Worm (Caenorhabditis elegans): ENCODE measurements around the gene let-23.

Gene let-23

DNA sequence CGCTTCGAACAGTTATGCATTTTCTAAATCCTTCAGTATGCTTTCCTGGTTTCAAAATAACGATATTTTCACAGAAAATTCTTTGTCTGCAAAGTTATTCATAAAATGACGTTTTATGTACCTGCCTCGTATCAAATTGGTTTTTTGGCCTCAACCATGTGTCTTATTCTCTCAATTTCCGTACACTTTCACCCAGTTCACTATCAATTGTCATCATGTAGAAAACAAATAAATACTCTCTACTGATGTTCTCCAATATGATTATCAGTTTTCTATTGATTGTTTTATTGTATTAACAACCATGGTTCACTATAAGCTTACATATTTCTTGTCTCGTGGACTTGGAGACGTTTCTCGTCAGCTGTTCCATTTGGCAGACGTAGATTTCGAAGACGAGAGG lies 33.9 kb downstream of the let-23 start, which contains the start of gene gst-13:
TSS of gene gst-13 (plus strand) at position 218 of the 400 bp plus-strand sequence.
- TF ChIP-seq lin-13 (tag; optimal IDR thresholded peaks at IDR 0.05) = no peak

DNA sequence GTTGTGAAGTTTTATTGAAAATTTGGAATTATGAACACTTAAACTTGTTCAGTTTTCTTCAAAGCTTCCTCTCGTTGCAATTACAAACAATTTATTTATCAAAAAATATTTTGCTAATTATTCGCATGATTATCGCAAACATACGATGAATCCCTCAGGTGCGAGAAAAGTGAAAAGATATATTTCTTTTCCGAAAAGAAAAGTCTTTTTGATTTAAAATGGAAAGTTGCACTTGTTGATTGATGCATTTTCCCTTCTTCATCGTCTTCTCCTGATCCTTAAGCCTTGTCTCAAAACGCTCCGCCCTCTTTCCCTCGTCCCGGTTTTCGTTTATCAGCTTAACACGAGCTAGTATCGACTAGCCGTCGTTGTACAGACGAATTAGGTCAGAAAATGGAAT lies 35.2 kb downstream of the let-23 start:
- TF ChIP-seq ham-2 (GFP tag; optimal IDR thresholded peaks at IDR 0.05) = peak; percentile 9
- TF ChIP-seq sem-2 (GFP tag; optimal IDR thresholded peaks at IDR 0.05) = no peak
- peak; percentile 89 for TF ChIP-seq blmp-1 (tag; optimal IDR thresholded peaks at IDR 0.05)
- no peak for TF ChIP-seq M03D4.4 (tag; optimal IDR thresholded peaks at IDR 0.05)

DNA sequence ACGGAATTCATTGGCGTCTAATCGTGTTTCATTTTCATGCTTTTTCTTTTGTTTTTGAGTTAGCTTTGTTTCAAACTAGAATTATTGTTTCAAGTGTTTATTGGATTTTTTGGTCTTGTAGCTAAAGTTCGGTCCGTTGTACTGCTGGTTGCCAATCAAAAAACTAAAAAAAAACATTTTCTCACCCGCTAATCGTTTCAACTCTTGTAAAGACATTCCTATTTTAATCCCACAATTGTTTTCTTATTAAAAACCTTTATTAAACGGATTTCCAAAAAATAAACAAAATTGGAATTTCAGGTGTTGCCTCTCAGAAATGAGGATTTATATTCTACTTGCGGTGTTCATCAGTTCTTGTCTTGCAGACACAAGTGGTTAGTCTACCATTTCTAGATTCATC lies 35.6 kb downstream of the let-23 start, which contains the start of gene T26C5.2:
TSS of gene T26C5.2 (plus strand) at position 301 of the 400 bp plus-strand sequence.
- TF ChIP-seq blmp-1 (tag; optimal IDR thresholded peaks at IDR 0.05) (no peak), mab-5 (tag; optimal IDR thresholded peaks at IDR 0.05) (no peak), cnd-1 (tag; optimal IDR thresholded peaks at IDR 0.05) (no peak), tbx-8 (GFP tag; optimal IDR thresholded peaks at IDR 0.05) (no peak), ceh-43 (GFP tag; optimal IDR thresholded peaks at IDR 0.05) (no peak), unc-62 (GFP tag; optimal IDR thresholded peaks at IDR 0.05) (no peak), lsy-2 (tag; optimal IDR thresholded peaks at IDR 0.05) (no peak), ceh-83 (GFP tag; optimal IDR thresholded peaks at IDR 0.05) (no peak), ces-1 (GFP tag; optimal IDR thresholded peaks at IDR 0.05) (no peak)

DNA sequence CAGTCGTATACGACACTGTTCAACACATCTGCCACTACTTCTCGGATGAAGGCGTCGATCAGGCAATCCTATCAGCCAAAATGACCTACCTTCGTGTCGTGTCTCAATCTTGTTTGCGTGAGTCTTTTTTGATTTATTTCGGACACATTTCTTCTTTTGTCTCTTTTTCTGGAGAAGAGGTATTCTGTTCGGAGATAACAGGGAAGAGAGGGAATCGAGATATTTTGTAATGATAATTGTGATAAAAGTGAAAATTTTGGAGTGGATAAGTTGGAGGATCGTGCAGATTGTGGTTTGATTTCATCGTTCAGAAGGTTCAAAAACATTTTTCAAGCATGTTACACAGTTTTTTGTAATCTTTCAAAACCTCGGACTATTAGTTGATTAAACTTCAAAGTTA lies 36.5 kb downstream of the let-23 start:
- no peak for TF ChIP-seq ceh-43 (GFP tag; optimal IDR thresholded peaks at IDR 0.05)
- no peak for TF ChIP-seq unc-120 (tag; optimal IDR thresholded peaks at IDR 0.05; ENCODE audit: poor library complexity, severe bottlenecking)
- TF ChIP-seq snpc-4 (tag; optimal IDR thresholded peaks at IDR 0.05) = no peak
- no peak for TF ChIP-seq lsy-2 (tag; optimal IDR thresholded peaks at IDR 0.05)
- TF ChIP-seq ces-1 (GFP tag; optimal IDR thresholded peaks at IDR 0.05) = no peak
- TF ChIP-seq nhr-12 (tag; optimal IDR thresholded peaks at IDR 0.05) = no peak
- TF ChIP-seq bed-3 (GFP tag; optimal IDR thresholded peaks at IDR 0.05) = no peak
- no peak for TF ChIP-seq unc-39 (tag; optimal IDR thresholded peaks at IDR 0.05)
- TF ChIP-seq nhr-28 (tag; optimal IDR thresholded peaks at IDR 0.05) = no peak
- no peak for TF ChIP-seq nhr-2 (tag; optimal IDR thresholded peaks at IDR 0.05)
- no peak for TF ChIP-seq hlh-1 (tag; optimal IDR thresholded peaks at IDR 0.05)
- no peak for TF ChIP-seq mls-2 (tag; optimal IDR thresholded peaks at IDR 0.05)
- TF ChIP-seq ceh-83 (GFP tag; optimal IDR thresholded peaks at IDR 0.05) = no peak
- TF ChIP-seq ceh-39 (tag; optimal IDR thresholded peaks at IDR 0.05) = no peak

DNA sequence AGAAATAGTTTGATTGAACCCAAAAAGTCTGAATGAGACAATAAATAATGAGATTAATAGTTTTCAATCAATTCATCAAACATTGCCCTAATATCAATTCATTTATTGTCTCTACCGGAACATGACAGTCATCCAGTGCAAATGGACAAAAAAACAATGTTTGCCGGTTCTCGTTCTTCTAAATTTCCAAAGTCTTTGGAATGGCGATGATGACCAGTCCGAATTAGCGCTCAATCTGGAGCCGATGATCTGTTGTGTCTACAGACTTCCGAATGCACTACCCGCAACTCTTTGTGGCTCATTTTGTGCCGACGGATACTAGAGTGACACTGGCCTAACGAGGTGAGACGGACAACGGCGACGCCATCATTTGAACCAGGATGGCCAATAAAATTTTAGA lies 39.0 kb downstream of the let-23 start, which contains the start of gene T26C5.3:
TSS of gene T26C5.3 (plus strand) at position 301 of the 400 bp plus-strand sequence.
- TF ChIP-seq ztf-11 (tag; optimal IDR thresholded peaks at IDR 0.05) = no peak
- no peak for TF ChIP-seq nhr-76 (tag; optimal IDR thresholded peaks at IDR 0.05)
- no peak for TF ChIP-seq bed-3 (GFP tag; optimal IDR thresholded peaks at IDR 0.05)
- TF ChIP-seq tbx-8 (GFP tag; optimal IDR thresholded peaks at IDR 0.05) = no peak
- no peak for TF ChIP-seq nhr-2 (tag; optimal IDR thresholded peaks at IDR 0.05)
- TF ChIP-seq ceh-83 (GFP tag; optimal IDR thresholded peaks at IDR 0.05) = no peak
- no peak for TF ChIP-seq cnd-1 (tag; optimal IDR thresholded peaks at IDR 0.05)
- TF ChIP-seq snpc-4 (tag; optimal IDR thresholded peaks at IDR 0.05) = no peak
- TF ChIP-seq ham-2 (GFP tag; optimal IDR thresholded peaks at IDR 0.05) = no peak
- no peak for TF ChIP-seq unc-62 (GFP tag; optimal IDR thresholded peaks at IDR 0.05)
- no peak for TF ChIP-seq ceh-43 (GFP tag; optimal IDR thresholded peaks at IDR 0.05)
- no peak for TF ChIP-seq mep-1 (tag; optimal IDR thresholded peaks at IDR 0.05)
- no peak for TF ChIP-seq sptf-1 (tag; optimal IDR thresholded peaks at IDR 0.05)
- no peak for TF ChIP-seq pha-4 (tag; optimal IDR thresholded peaks at IDR 0.05)
- TF ChIP-seq lin-32 (GFP tag; optimal IDR thresholded peaks at IDR 0.05) = no peak
- no peak for TF ChIP-seq elt-1 (tag; optimal IDR thresholded peaks at IDR 0.05; ENCODE audit: borderline replicate concordance, insufficient read depth)
- TF ChIP-seq mab-5 (tag; optimal IDR thresholded peaks at IDR 0.05) = no peak
- TF ChIP-seq elt-3 (tag; optimal IDR thresholded peaks at IDR 0.05) = no peak
- TF ChIP-seq unc-120 (tag; optimal IDR thresholded peaks at IDR 0.05; ENCODE audit: poor library complexity, severe bottlenecking) = no peak

DNA sequence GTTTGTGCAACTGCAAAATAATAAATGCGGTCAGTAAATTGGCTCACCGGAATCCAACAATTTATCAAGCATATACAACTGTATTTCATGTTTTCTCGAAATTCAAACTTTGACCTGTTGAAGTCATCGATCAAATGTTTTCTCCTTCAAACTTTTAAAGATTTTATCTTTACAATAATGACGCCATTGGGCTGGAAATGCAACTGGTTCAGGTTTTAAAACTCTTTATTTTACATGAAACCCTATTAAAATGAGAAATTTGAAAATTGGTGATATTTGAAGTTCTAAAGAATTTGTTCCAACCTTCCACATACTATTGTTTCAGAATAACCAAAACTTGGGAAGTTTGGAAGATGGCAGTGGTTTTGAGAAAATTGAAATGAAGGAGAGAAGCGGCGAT lies 39.7 kb downstream of the let-23 start:
- TF ChIP-seq zip-8 (tag; optimal IDR thresholded peaks at IDR 0.05) = no peak
- TF ChIP-seq elt-3 (tag; optimal IDR thresholded peaks at IDR 0.05) = no peak
- no peak for TF ChIP-seq bed-3 (GFP tag; optimal IDR thresholded peaks at IDR 0.05)
- no peak for TF ChIP-seq unc-39 (tag; optimal IDR thresholded peaks at IDR 0.05)
- no peak for TF ChIP-seq mab-5 (tag; optimal IDR thresholded peaks at IDR 0.05)
- TF ChIP-seq lin-13 (tag; optimal IDR thresholded peaks at IDR 0.05) = no peak
- no peak for TF ChIP-seq mls-2 (tag; optimal IDR thresholded peaks at IDR 0.05)
- TF ChIP-seq ceh-39 (tag; optimal IDR thresholded peaks at IDR 0.05) = no peak
- TF ChIP-seq pha-4 (tag; optimal IDR thresholded peaks at IDR 0.05) = no peak
- TF ChIP-seq nhr-237 (tag; optimal IDR thresholded peaks at IDR 0.05) = no peak
- TF ChIP-seq blmp-1 (tag; optimal IDR thresholded peaks at IDR 0.05) = no peak
- no peak for TF ChIP-seq nhr-12 (tag; optimal IDR thresholded peaks at IDR 0.05)
- TF ChIP-seq ces-1 (GFP tag; optimal IDR thresholded peaks at IDR 0.05) = no peak
- no peak for TF ChIP-seq sem-2 (GFP tag; optimal IDR thresholded peaks at IDR 0.05)
- TF ChIP-seq nhr-76 (tag; optimal IDR thresholded peaks at IDR 0.05) = no peak
- no peak for TF ChIP-seq ham-2 (GFP tag; optimal IDR thresholded peaks at IDR 0.05)
- no peak for TF ChIP-seq mep-1 (tag; optimal IDR thresholded peaks at IDR 0.05)
- no peak for TF ChIP-seq ceh-43 (GFP tag; optimal IDR thresholded peaks at IDR 0.05)
- TF ChIP-seq tbx-8 (GFP tag; optimal IDR thresholded peaks at IDR 0.05) = no peak
